Worm (Caenorhabditis elegans): ENCODE results near the gene fipr-7.

ce11 chrV:10245615-10246014 lies 16.0 kb downstream of the fipr-7 start:
- no peak for TF ChIP-seq nhr-237 (tag; optimal IDR thresholded peaks at IDR 0.05)
- TF ChIP-seq ham-2 (GFP tag; optimal IDR thresholded peaks at IDR 0.05) = no peak
- TF ChIP-seq mep-1 (tag; optimal IDR thresholded peaks at IDR 0.05) = no peak
- TF ChIP-seq snpc-4 (tag; optimal IDR thresholded peaks at IDR 0.05) = no peak
- no peak for TF ChIP-seq drap-1 (GFP tag; optimal IDR thresholded peaks at IDR 0.05)
- no peak for TF ChIP-seq unc-39 (tag; optimal IDR thresholded peaks at IDR 0.05)
- TF ChIP-seq ceh-83 (GFP tag; optimal IDR thresholded peaks at IDR 0.05) = no peak
- no peak for TF ChIP-seq ces-1 (GFP tag; optimal IDR thresholded peaks at IDR 0.05)
- TF ChIP-seq unc-62 (GFP tag; optimal IDR thresholded peaks at IDR 0.05) = no peak
- TF ChIP-seq elt-3 (tag; optimal IDR thresholded peaks at IDR 0.05) = no peak
- no peak for TF ChIP-seq elt-1 (tag; optimal IDR thresholded peaks at IDR 0.05; ENCODE audit: borderline replicate concordance, insufficient read depth)
